Worm (Caenorhabditis elegans): Measurements from ENCODE around the gene nrx-1.
"Not testable (repeated sequence)": the region's sequence is repeated elsewhere in the genome, so short reads cannot be mapped to it uniquely, and the experiment has no call there.

Gene nrx-1

ce11 chrV:10866340-10866739, 41.5 kb downstream of the nrx-1 start:
- TF ChIP-seq cebp-1 (GFP tag; IDR thresholded peaks at IDR 0.05) (peak; percentile 38; the same call in 1 of the 2 replicates), F37B4.10 (GFP tag; IDR thresholded peaks at IDR 0.05) (0 out of 2 replicates have a peak, but pooled peaks have one; percentile 16), pbrm-1 (GFP tag; IDR thresholded peaks at IDR 0.05) (peak; percentile 41; the same call in 1 of the 2 replicates), ceh-91 (GFP tag; IDR thresholded peaks at IDR 0.05) (peak; percentile 19; the same call in 1 of the 2 replicates), egl-18 (GFP tag; IDR thresholded peaks at IDR 0.05) (0 out of 2 replicates have a peak, but pooled peaks have one; percentile 49), sea-2 (GFP tag; IDR thresholded peaks at IDR 0.05) (0 out of 2 replicates have a peak, but pooled peaks have one; percentile 63), bed-2 (GFP tag; IDR thresholded peaks at IDR 0.05) (peak; percentile 68; the same call in 1 of the 2 replicates), Y95B8A.8 (GFP tag; IDR thresholded peaks at IDR 0.05) (peak; percentile 72; the same call in 1 of the 2 replicates), Y56A3A.18 (GFP tag; IDR thresholded peaks at IDR 0.05) (peak; percentile 35; the same call in 1 of the 2 replicates), F52B5.7 (tag; optimal IDR thresholded peaks at IDR 0.05) (peak; percentile 41), lin-26 (GFP tag; IDR thresholded peaks at IDR 0.05) (peak; percentile 73), cebp-2 (GFP tag; IDR thresholded peaks at IDR 0.05) (peak; percentile 59; the same call in 1 of the 2 replicates), madf-6 (GFP tag; IDR thresholded peaks at IDR 0.05) (peak; percentile 30; the same call in 1 of the 2 replicates), zfh-2 (GFP tag; conservative IDR thresholded peaks at IDR 0.05) (peak; percentile 60), ztf-25 (GFP tag; IDR thresholded peaks at IDR 0.05) (0 out of 2 replicates have a peak, but pooled peaks have one; percentile 64), nfya-2 (GFP tag; IDR thresholded peaks at IDR 0.05) (0 out of 2 replicates have a peak, but pooled peaks have one; percentile 75), mcd-1 (GFP tag; IDR thresholded peaks at IDR 0.05) (0 out of 2 replicates have a peak, but pooled peaks have one; percentile 7), dox-1 (GFP tag; IDR thresholded peaks at IDR 0.05) (peak; percentile 74; the same call in 1 of the 2 replicates)
- not testable (repeated sequence) for TF ChIP-seq cebp-1 (tag; optimal IDR thresholded peaks at IDR 0.05)

DNA sequence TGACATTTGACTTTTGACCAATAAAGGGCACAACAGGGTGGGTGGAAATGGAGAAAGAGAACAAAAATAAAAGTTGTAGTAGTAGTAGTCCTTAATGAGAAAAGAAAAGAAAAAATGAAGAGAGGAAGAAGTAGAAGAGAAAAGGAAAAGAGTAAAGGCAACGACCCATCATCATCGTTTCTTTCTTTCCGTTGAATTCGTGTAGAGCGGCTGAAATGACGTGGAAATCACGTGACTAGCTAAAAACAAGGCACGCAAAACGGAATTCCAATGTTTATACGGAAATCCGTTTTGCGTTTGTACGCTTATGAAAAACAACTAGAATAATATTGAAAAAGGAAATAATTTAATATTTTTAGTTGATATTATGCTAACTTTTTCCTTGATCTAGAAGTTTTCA, 42.8 kb downstream of the nrx-1 start:
- TF ChIP-seq chd-7 (tag; optimal IDR thresholded peaks at IDR 0.05): peak; percentile 26
- TF ChIP-seq cebp-1 (GFP tag; IDR thresholded peaks at IDR 0.05): no peak
- TF ChIP-seq cebp-1 (tag; optimal IDR thresholded peaks at IDR 0.05): peak; percentile 5
- no peak for TF ChIP-seq nhr-120 (GFP tag; IDR thresholded peaks at IDR 0.05)
- peak; percentile 39 for TF ChIP-seq lin-40 (tag; optimal IDR thresholded peaks at IDR 0.05)

DNA sequence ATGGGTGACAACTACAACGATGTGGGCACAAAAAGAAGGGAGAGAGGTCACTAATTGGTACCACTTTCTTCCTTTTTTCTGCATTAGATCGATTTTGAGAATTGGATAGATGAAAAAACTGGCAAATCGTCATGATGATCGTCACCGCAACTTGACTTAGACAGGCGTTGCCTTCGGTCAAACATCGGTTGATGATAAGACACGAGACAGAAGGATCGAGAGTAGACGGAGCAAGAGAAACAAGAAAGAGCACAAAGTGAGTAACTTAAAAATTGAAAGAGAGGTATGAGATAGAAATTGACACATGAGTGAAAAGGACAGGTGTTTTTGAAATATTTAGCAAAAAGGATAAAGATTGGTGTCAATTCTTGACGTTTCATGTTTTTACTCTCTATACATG, 45.2 kb downstream of the nrx-1 start:
- 0 out of 2 replicates have a peak, but pooled peaks have one; percentile 7 for TF ChIP-seq dox-1 (GFP tag; IDR thresholded peaks at IDR 0.05)
- peak; percentile 54 for TF ChIP-seq nhr-80 (tag; optimal IDR thresholded peaks at IDR 0.05)
- TF ChIP-seq T26A5.8 (tag; optimal IDR thresholded peaks at IDR 0.05): no peak

DNA sequence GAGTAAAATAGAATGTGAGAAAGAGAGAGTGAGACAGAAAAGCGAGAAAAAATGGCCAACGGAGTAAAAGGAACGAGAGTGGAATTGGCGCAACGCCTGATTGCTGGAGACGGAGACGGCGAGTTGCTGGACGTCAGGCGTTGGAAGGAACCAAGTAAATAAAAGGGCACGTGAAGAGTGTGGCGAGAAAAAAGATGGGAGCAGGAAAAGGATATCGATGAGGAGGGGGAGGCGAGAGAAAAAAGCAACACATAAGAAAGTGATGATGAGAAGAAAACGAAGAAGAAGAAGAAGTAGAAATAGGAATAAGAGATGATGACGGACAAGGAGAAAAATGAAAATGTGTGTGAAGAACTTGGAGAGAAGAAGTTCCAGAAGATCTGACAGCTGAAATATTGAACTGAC, 46.6 kb downstream of the nrx-1 start:
- TF ChIP-seq ztf-3 (GFP tag; optimal IDR thresholded peaks at IDR 0.05): no peak
- peak; percentile 52; the same call in 1 of the 2 replicates for TF ChIP-seq B0336.3 (GFP tag; IDR thresholded peaks at IDR 0.05)
- no peak for TF ChIP-seq F55B11.4 (tag; optimal IDR thresholded peaks at IDR 0.05; ENCODE audit: borderline replicate concordance, insufficient read depth)
- TF ChIP-seq F49E8.2 (tag; optimal IDR thresholded peaks at IDR 0.05; ENCODE audit: insufficient read depth): no peak
- TF ChIP-seq zfh-2 (GFP tag; conservative IDR thresholded peaks at IDR 0.05): no peak
- no peak for TF ChIP-seq ztf-22 (GFP tag; optimal IDR thresholded peaks at IDR 0.05)
- no peak for TF ChIP-seq unc-130 (GFP tag; optimal IDR thresholded peaks at IDR 0.05)
- peak; percentile 72 for TF ChIP-seq dox-1 (GFP tag; IDR thresholded peaks at IDR 0.05)
- no peak for TF ChIP-seq snpc-4 (GFP tag; optimal IDR thresholded peaks at IDR 0.05)
- peak in 3 of 4 experiments; percentile 17 to 51 (median 25) for TF ChIP-seq snpc-4 (tag; optimal IDR thresholded peaks at IDR 0.05)
- no peak for TF ChIP-seq F39B2.1 (GFP tag; IDR thresholded peaks at IDR 0.05)
- TF ChIP-seq nhr-90 (tag; optimal IDR thresholded peaks at IDR 0.05): no peak
- TF ChIP-seq ets-4 (GFP tag; optimal IDR thresholded peaks at IDR 0.05): no peak
- TF ChIP-seq cebp-2 (GFP tag; IDR thresholded peaks at IDR 0.05): no peak
- TF ChIP-seq lin-35 (GFP tag; optimal IDR thresholded peaks at IDR 0.05): peak in 1 of 3 experiments; percentile 52
- TF ChIP-seq madf-10 (tag; optimal IDR thresholded peaks at IDR 0.05): no peak
- no peak for TF ChIP-seq mes-4 (tag; optimal IDR thresholded peaks at IDR 0.05)
- TF ChIP-seq nfyb-1 (GFP tag; IDR thresholded peaks at IDR 0.05): no peak
- no peak for TF ChIP-seq ekl-4 (GFP tag; IDR thresholded peaks at IDR 0.05)
- no peak for TF ChIP-seq ztf-18 (tag; optimal IDR thresholded peaks at IDR 0.05)
- no peak for TF ChIP-seq snpc-1.1 (tag; optimal IDR thresholded peaks at IDR 0.05; ENCODE audit: insufficient read depth)
- TF ChIP-seq T07F8.4 (tag; optimal IDR thresholded peaks at IDR 0.05): peak; percentile 21
